Worm (Caenorhabditis elegans) whole organism, L1 larva: ENCODE measurements around the gene egg-3.

ENCODE experiments used
- C16A3.4 ChIP-seq: fragments of 150-350 bp; optimal IDR thresholded peaks from 2 replicates; lab custom pipeline; 2014; ENCODE audit warnings: missing biosample characterization, missing genetic modification characterization
- F16B12.6 ChIP-seq: fragments of 150-350 bp; optimal IDR thresholded peaks from 2 replicates; lab custom pipeline; 2014; ENCODE audit warnings: missing biosample characterization, missing genetic modification characterization
- Y116A8C.19 ChIP-seq: sonication (generic microtip); optimal IDR thresholded peaks from 2 replicates; lab custom pipeline; 2016; ENCODE audit warnings: missing compliant biosample characterization, missing genetic modification characterization, borderline replicate concordance
- aly-2 ChIP-seq: fragments of 150-350 bp; optimal IDR thresholded peaks from 2 replicates; lab custom pipeline; 2014; ENCODE audit warnings: missing biosample characterization, missing genetic modification characterization
- ama-1 ChIP-seq: fragments of 150-350 bp; optimal IDR thresholded peaks from 2 replicates; lab custom pipeline; 2014
- ceh-63 ChIP-seq: fragments of 200-800 bp; sonication (Bioruptor generic); optimal IDR thresholded peaks from 2 replicates; lab custom pipeline; 2018; ENCODE audit warnings: mild to moderate bottlenecking, missing genetic modification characterization, missing compliant biosample characterization
- ceh-8 ChIP-seq: fragments of 200-800 bp; sonication (Bioruptor generic); optimal IDR thresholded peaks from 2 replicates; lab custom pipeline; 2018; ENCODE audit warnings: mild to moderate bottlenecking, missing genetic modification characterization, moderate library complexity, missing compliant biosample characterization
- ceh-88 ChIP-seq: fragments of 200-800 bp; sonication (Bioruptor generic); IDR thresholded peaks from 2 replicates; pipeline ENCODE4 v1.3.6; 2022; ENCODE audit warnings: missing genetic modification characterization, missing compliant biosample characterization
- ceh-90 ChIP-seq: sonication (generic microtip); optimal IDR thresholded peaks from 2 replicates; lab custom pipeline; 2016; ENCODE audit warnings: missing genetic modification characterization, missing compliant biosample characterization
- ces-1 ChIP-seq: fragments of 150-350 bp; optimal IDR thresholded peaks from 2 replicates; lab custom pipeline; 2014; ENCODE audit warnings: missing biosample characterization, missing genetic modification reagents, missing genetic modification characterization
- dsc-1 ChIP-seq: sonication (generic microtip); optimal IDR thresholded peaks from 2 replicates; lab custom pipeline; 2016; ENCODE audit warnings: mild to moderate bottlenecking, missing genetic modification characterization, missing compliant biosample characterization
- egl-13 ChIP-seq: sonication (generic microtip); optimal IDR thresholded peaks from 2 replicates; lab custom pipeline; 2016; ENCODE audit warnings: missing genotype, missing genetic modification reagents, missing genetic modification characterization, missing compliant biosample characterization
- egl-27 ChIP-seq, 2 experiments: fragments of 150-350 bp in 1 of 2; sonication (generic microtip); optimal IDR thresholded peaks; 3 replicates each; lab custom pipeline; 2017 to 2018; ENCODE audit warnings: missing biosample characterization in 2 of 2, missing genetic modification characterization in 2 of 2, missing genetic modification reagents in 2 of 2
- elt-2 ChIP-seq: sonication (generic microtip); optimal IDR thresholded peaks from 2 replicates; lab custom pipeline; 2016; ENCODE audit warnings: missing genetic modification characterization, mild to moderate bottlenecking, inconsistent platforms, missing compliant biosample characterization, missing genetic modification reagents
- elt-3 ChIP-seq, 6 experiments: fragments of 150-350 bp in 1 of 6; sonication (generic microtip); optimal IDR thresholded peaks; 2 replicates each; lab custom pipeline; 2017 to 2018; ENCODE audit warnings: missing biosample characterization in 6 of 6, missing genetic modification characterization in 6 of 6, inconsistent platforms in 1 of 6
- ets-5 ChIP-seq: fragments of 200-800 bp; sonication (Bioruptor generic); IDR thresholded peaks from 2 replicates; pipeline ENCODE4 v1.3.6; 2022; ENCODE audit warnings: missing genetic modification characterization, missing compliant biosample characterization
- fkh-10 ChIP-seq: sonication (generic microtip); optimal IDR thresholded peaks from 2 replicates; lab custom pipeline; 2017; ENCODE audit warnings: missing biosample characterization, missing genetic modification reagents, missing genetic modification characterization
- fkh-8 ChIP-seq: sonication (generic microtip); optimal IDR thresholded peaks from 2 replicates; lab custom pipeline; 2016; ENCODE audit warnings: mild to moderate bottlenecking, missing genetic modification characterization, missing compliant biosample characterization
- fos-1 ChIP-seq: fragments of 150-350 bp; optimal IDR thresholded peaks from 2 replicates; lab custom pipeline; 2014; ENCODE audit warnings: missing biosample characterization, missing genetic modification characterization
- grh-1 ChIP-seq: fragments of 200-800 bp; sonication (Bioruptor generic); IDR thresholded peaks from 2 replicates; pipeline ENCODE4 v1.3.6; 2022; ENCODE audit warnings: missing genetic modification reagents, missing genetic modification characterization, missing compliant biosample characterization
- hpl-2 ChIP-seq: fragments of 150-350 bp; optimal IDR thresholded peaks from 2 replicates; lab custom pipeline; 2014; ENCODE audit warnings: missing biosample characterization, missing genetic modification reagents, missing genetic modification characterization
- isw-1 ChIP-seq: fragments of 200-800 bp; sonication (Bioruptor generic); IDR thresholded peaks from 2 replicates; pipeline ENCODE4 v1.3.6; 2022; ENCODE audit warnings: missing genetic modification characterization, missing compliant biosample characterization
- lin-13 ChIP-seq: fragments of 150-350 bp; optimal IDR thresholded peaks from 2 replicates; lab custom pipeline; 2014; ENCODE audit warnings: missing biosample characterization, missing genetic modification reagents, missing genetic modification characterization
- lin-14 ChIP-seq: fragments of 200-800 bp; sonication (Bioruptor generic); optimal IDR thresholded peaks from 2 replicates; lab custom pipeline; 2018; ENCODE audit warnings: mild to moderate bottlenecking, missing genetic modification characterization, moderate library complexity, missing compliant biosample characterization
- lin-39 ChIP-seq: fragments of 150-350 bp; optimal IDR thresholded peaks from 2 replicates; lab custom pipeline; 2014; ENCODE audit warnings: missing biosample characterization, missing genetic modification reagents, missing genetic modification characterization
- mab-9 ChIP-seq: fragments of 200-800 bp; sonication (Bioruptor generic); IDR thresholded peaks from 2 replicates; pipeline ENCODE4 v1.3.6; 2022; ENCODE audit warnings: missing genetic modification reagents, missing genetic modification characterization, missing compliant biosample characterization
- mep-1 ChIP-seq: fragments of 150-350 bp; optimal IDR thresholded peaks from 2 replicates; lab custom pipeline; 2014; ENCODE audit warnings: missing biosample characterization, missing genetic modification characterization
- nhr-12 ChIP-seq: sonication (generic microtip); optimal IDR thresholded peaks from 2 replicates; lab custom pipeline; 2017; ENCODE audit warnings: missing biosample characterization, missing genetic modification characterization
- nhr-19 ChIP-seq: fragments of 200-800 bp; sonication (Bioruptor generic); conservative IDR thresholded peaks from 2 replicates; pipeline ENCODE4 v1.3.6; 2022; ENCODE audit warnings: missing genetic modification characterization, missing compliant biosample characterization
- nhr-20 ChIP-seq: sonication (generic microtip); optimal IDR thresholded peaks from 2 replicates; lab custom pipeline; 2016; ENCODE audit warnings: mild to moderate bottlenecking, missing genetic modification characterization, missing compliant biosample characterization
- nhr-237 ChIP-seq: fragments of 150-350 bp; optimal IDR thresholded peaks from 2 replicates; lab custom pipeline; 2014; ENCODE audit warnings: missing biosample characterization, missing genetic modification characterization
- nhr-47 ChIP-seq: sonication (generic microtip); optimal IDR thresholded peaks from 2 replicates; lab custom pipeline; 2016; ENCODE audit warnings: mild to moderate bottlenecking, missing genetic modification characterization, moderate library complexity, missing compliant biosample characterization
- nhr-77 ChIP-seq: fragments of 150-350 bp; optimal IDR thresholded peaks from 2 replicates; lab custom pipeline; 2014; ENCODE audit warnings: missing biosample characterization, missing genetic modification characterization
- nhr-84 ChIP-seq: sonication (generic microtip); optimal IDR thresholded peaks from 2 replicates; lab custom pipeline; 2017; ENCODE audit warnings: missing biosample characterization, missing genetic modification characterization
- nhr-85 ChIP-seq: sonication (generic microtip); peaks from one replicate; lab custom pipeline; 2016; ENCODE audit warnings: missing genetic modification characterization, inconsistent platforms, missing compliant biosample characterization
- nhr-90 ChIP-seq: sonication (generic microtip); optimal IDR thresholded peaks from 2 replicates; lab custom pipeline; 2016; ENCODE audit warnings: mild to moderate bottlenecking, missing genetic modification characterization, missing compliant biosample characterization; ENCODE audit not compliant: poor library complexity
- pag-3 ChIP-seq: sonication (generic microtip); optimal IDR thresholded peaks from 2 replicates; lab custom pipeline; 2017; ENCODE audit warnings: missing genetic modification characterization, mild to moderate bottlenecking, missing compliant biosample characterization, antibody characterized with exemption, borderline replicate concordance; ENCODE audit not compliant: insufficient read depth
- pax-3 ChIP-seq: fragments of 200-800 bp; sonication (Bioruptor generic); optimal IDR thresholded peaks from 2 replicates; lab custom pipeline; 2018; ENCODE audit warnings: mild to moderate bottlenecking, missing genetic modification characterization, moderate library complexity, missing compliant biosample characterization
- pqm-1 ChIP-seq: sonication (generic microtip); optimal IDR thresholded peaks from 3 replicates; lab custom pipeline; 2017; ENCODE audit warnings: missing biosample characterization, missing genetic modification characterization
- rnt-1 ChIP-seq: sonication (generic microtip); optimal IDR thresholded peaks from 2 replicates; lab custom pipeline; 2016; ENCODE audit warnings: mild to moderate bottlenecking, missing genetic modification characterization, moderate library complexity, missing compliant biosample characterization
- snu-23 ChIP-seq: sonication (generic microtip); optimal IDR thresholded peaks from 2 replicates; lab custom pipeline; 2016; ENCODE audit warnings: missing genetic modification characterization, missing compliant biosample characterization
- sup-37 ChIP-seq: fragments of 200-800 bp; sonication (Bioruptor generic); optimal IDR thresholded peaks from 2 replicates; lab custom pipeline; 2018; ENCODE audit warnings: mild to moderate bottlenecking, missing genetic modification characterization, missing compliant biosample characterization
- unc-130 ChIP-seq: fragments of 150-350 bp; optimal IDR thresholded peaks from 2 replicates; lab custom pipeline; 2017; ENCODE audit warnings: missing biosample characterization, missing genetic modification characterization, inconsistent platforms
- unc-30 ChIP-seq: sonication (generic microtip); optimal IDR thresholded peaks from 2 replicates; lab custom pipeline; 2017; ENCODE audit warnings: missing biosample characterization, missing genetic modification characterization
- unc-62 ChIP-seq: fragments of 150-350 bp; optimal IDR thresholded peaks from 2 replicates; lab custom pipeline; 2014; ENCODE audit warnings: missing biosample characterization, missing genetic modification reagents, missing genetic modification characterization
- unc-86 ChIP-seq: sonication (generic microtip); optimal IDR thresholded peaks from 2 replicates; lab custom pipeline; 2016; ENCODE audit warnings: missing genetic modification characterization, missing compliant biosample characterization
- unc-98 ChIP-seq: fragments of 200-800 bp; sonication (Bioruptor generic); IDR thresholded peaks from 2 replicates; pipeline ENCODE4 v1.3.6; 2022; ENCODE audit warnings: missing genetic modification characterization, missing compliant biosample characterization
- xbp-1 ChIP-seq: sonication (generic microtip); optimal IDR thresholded peaks from 2 replicates; lab custom pipeline; 2016; ENCODE audit warnings: missing genetic modification characterization, missing compliant biosample characterization
- zag-1 ChIP-seq: fragments of 150-350 bp; optimal IDR thresholded peaks from 2 replicates; lab custom pipeline; 2014; ENCODE audit warnings: missing biosample characterization, missing genetic modification characterization
- ztf-4 ChIP-seq: fragments of 150-350 bp; optimal IDR thresholded peaks from 2 replicates; lab custom pipeline; 2014; ENCODE audit warnings: missing biosample characterization, missing genetic modification characterization

The egg-3 gene

DNA sequence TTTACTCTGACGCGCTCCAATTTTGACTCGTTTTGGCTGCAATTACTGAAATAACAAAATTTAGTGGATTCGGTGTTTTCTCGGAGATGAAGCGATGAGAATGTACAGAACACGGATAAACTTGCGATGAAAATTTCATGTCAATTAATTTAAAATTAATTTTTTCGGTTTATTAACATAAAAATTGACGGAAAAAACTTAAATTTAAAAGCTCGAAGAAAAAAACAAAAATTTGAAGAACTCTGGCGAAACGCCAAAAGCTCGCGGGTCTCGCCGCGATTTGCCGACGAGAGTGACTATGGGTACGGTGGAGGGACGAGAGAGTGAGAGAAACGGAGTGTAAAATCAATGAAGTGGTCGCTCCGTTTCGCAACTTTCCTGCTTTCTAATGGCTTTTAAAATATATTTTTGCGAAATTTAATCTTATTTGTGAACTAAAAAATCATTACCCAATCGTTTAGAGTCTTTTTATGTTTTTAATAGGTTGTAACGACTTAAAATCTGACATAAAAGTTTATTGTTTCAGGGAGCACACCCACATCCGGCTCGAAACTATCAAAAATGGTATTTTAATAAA is 15.5 kb downstream of the egg-3 start, which contains the start of the genes gmps-1 and cap-2 (continued):
- TF ChIP-seq dsc-1 (tag; lab: Kevin White, UChicago) (peak; percentile 98), ama-1 (lab: Kevin White, UChicago) (peak; percentile 78), ceh-88 (GFP tag; lab: Robert Waterston, UW) (peak; percentile 92), pqm-1 (tag; lab: Kevin White, UChicago) (no peak), ceh-90 (tag; lab: Kevin White, UChicago) (peak; percentile 76), aly-2 (tag; lab: Kevin White, UChicago) (peak; percentile 93), fkh-10 (GFP tag; lab: Kevin White, UChicago) (peak; percentile 95), sup-37 (GFP tag; lab: Kevin White, UChicago) (peak; percentile 96), zag-1 (peak; percentile 78), lin-14 (GFP tag; lab: Kevin White, UChicago) (peak; percentile 96), xbp-1 (tag; lab: Kevin White, UChicago) (peak; percentile 96), unc-98 (GFP tag; lab: Robert Waterston, UW) (peak; percentile 67; the same call in 1 of the 2 replicates), F16B12.6 (tag; lab: Kevin White, UChicago) (peak; percentile 71), nhr-90 (peak; percentile 96), C16A3.4 (tag; lab: Kevin White, UChicago) (peak; percentile 94), elt-2 (tag; lab: Kevin White, UChicago) (peak; percentile 87), unc-30 (peak; percentile 49), nhr-20 (tag; lab: Kevin White, UChicago) (peak; percentile 98)

DNA sequence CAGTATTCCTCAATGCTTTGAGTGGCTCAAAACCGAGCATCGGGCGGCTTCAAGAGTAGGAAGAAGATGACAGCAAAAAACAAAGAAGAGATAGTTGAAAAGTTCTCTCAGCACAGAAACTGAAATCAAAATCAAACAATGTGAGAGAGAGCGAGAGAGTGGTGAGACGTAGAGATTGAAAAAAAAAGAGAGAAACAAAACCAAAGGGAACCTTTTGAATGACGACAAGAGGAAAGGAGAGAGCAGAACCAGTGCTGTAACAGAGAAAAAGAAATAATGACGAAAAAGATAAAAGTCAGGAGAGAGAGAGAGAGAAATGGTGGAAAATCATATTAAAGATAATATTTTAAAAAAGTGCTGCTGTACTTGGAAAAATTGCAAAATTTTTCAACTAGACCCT is 17.0 kb downstream of the egg-3 start:
- TF ChIP-seq egl-13 (tag; lab: Kevin White, UChicago) (no peak), nhr-19 (GFP tag; lab: Robert Waterston, UW) (no peak), elt-3 (tag; optimal IDR thresholded peaks at IDR 0.05; lab: Kevin White, UChicago) (no peak), fkh-8 (tag; lab: Kevin White, UChicago) (no peak), nhr-90 (no peak), lin-14 (GFP tag; lab: Kevin White, UChicago) (peak; percentile 59), mep-1 (tag; lab: Kevin White, UChicago) (peak; percentile 55), nhr-12 (tag; lab: Kevin White, UChicago) (no peak), unc-62 (no peak), hpl-2 (GFP tag; lab: Kevin White, UChicago) (no peak), Y116A8C.19 (no peak), nhr-84 (tag; lab: Kevin White, UChicago) (no peak), mab-9 (GFP tag; lab: Robert Waterston, UW) (no peak), fos-1 (tag; lab: Kevin White, UChicago) (no peak), nhr-237 (tag; lab: Kevin White, UChicago) (no peak), xbp-1 (tag; lab: Kevin White, UChicago) (no peak), pqm-1 (tag; lab: Kevin White, UChicago) (no peak), pag-3 (tag; lab: Kevin White, UChicago) (no peak), nhr-77 (tag; lab: Kevin White, UChicago) (no peak), elt-2 (tag; lab: Kevin White, UChicago) (peak; percentile 11), ceh-63 (GFP tag; lab: Kevin White, UChicago) (no peak), egl-27 (tag; optimal IDR thresholded peaks at IDR 0.05; lab: Kevin White, UChicago) (no peak), snu-23 (GFP tag; lab: Kevin White, UChicago) (peak; percentile 51), isw-1 (GFP tag; lab: Robert Waterston, UW) (no peak), lin-39 (tag; lab: Kevin White, UChicago) (no peak), grh-1 (GFP tag; lab: Robert Waterston, UW) (no peak), lin-13 (no peak), ces-1 (GFP tag; lab: Kevin White, UChicago) (no peak), nhr-85 (tag; lab: Kevin White, UChicago) (no peak), pax-3 (no peak), ama-1 (lab: Kevin White, UChicago) (no peak), dsc-1 (tag; lab: Kevin White, UChicago) (no peak), rnt-1 (tag; lab: Kevin White, UChicago) (peak; percentile 57), unc-130 (tag; lab: Kevin White, UChicago) (no peak), unc-86 (tag; lab: Kevin White, UChicago) (no peak), ceh-88 (GFP tag; lab: Robert Waterston, UW) (no peak), ets-5 (GFP tag; lab: Robert Waterston, UW) (no peak), ceh-8 (GFP tag; lab: Kevin White, UChicago) (no peak), ztf-4 (tag; lab: Kevin White, UChicago) (peak; percentile 2), nhr-47 (tag; lab: Kevin White, UChicago) (peak; percentile 14), ceh-90 (tag; lab: Kevin White, UChicago) (no peak)
